Worm (Caenorhabditis elegans) whole organism, L1 larva: Measurements from ENCODE around the gene dod-20.

Source experiments
- elt-2 ChIP-seq: sonication (generic microtip); optimal IDR thresholded peaks from 2 replicates; lab custom pipeline; 2016; ENCODE audit warnings: missing genetic modification characterization, mild to moderate bottlenecking, inconsistent platforms, missing compliant biosample characterization, missing genetic modification reagents
- unc-62 ChIP-seq: fragments of 150-350 bp; optimal IDR thresholded peaks from 2 replicates; lab custom pipeline; 2014; ENCODE audit warnings: missing biosample characterization, missing genetic modification reagents, missing genetic modification characterization

DNA sequence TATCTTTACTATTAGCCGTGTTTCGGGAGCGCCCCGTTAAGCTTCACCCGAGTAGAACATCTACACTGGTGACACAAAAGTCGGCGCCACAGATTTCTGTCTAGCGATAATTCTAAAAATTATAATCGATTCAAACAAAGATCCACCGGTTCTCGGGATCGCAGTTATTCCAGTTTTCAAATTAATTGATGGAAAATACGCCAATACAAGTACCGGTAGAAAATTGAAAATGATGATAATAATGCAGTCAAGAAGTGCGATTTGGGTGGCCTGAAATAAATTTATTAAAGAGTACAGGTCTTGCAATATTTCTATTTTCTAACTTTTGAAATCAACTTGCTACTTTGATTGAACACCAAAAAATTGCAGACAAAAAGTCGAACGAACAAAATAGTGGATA, 45.3 kb downstream of the dod-20 start:
- TF ChIP-seq elt-2 (tag; lab: Kevin White, UChicago) (no peak), unc-62 (GFP tag; lab: Kevin White, UChicago) (no peak)
